Worm (Caenorhabditis elegans) whole organism, L2 larva: Measurements from ENCODE around the gene F39G3.5.

ENCODE experiments used
- aly-2 ChIP-seq: fragments of 150-350 bp; optimal IDR thresholded peaks from 2 replicates; lab custom pipeline; 2014; ENCODE audit warnings: missing biosample characterization, missing genetic modification characterization
- elt-3 ChIP-seq: sonication (generic microtip); optimal IDR thresholded peaks from 2 replicates; lab custom pipeline; 2017; ENCODE audit warnings: missing biosample characterization, missing genetic modification characterization
- nhr-237 ChIP-seq: fragments of 150-350 bp; optimal IDR thresholded peaks from 2 replicates; lab custom pipeline; 2014; ENCODE audit warnings: missing biosample characterization, missing genetic modification characterization
- nhr-25 ChIP-seq: fragments of 150-350 bp; sonication (generic microtip); optimal IDR thresholded peaks from 3 replicates; lab custom pipeline; 2014; ENCODE audit warnings: missing biosample characterization, missing genetic modification characterization
- unc-55 ChIP-seq: fragments of 150-350 bp; sonication (generic microtip); optimal IDR thresholded peaks from 3 replicates; lab custom pipeline; 2014; ENCODE audit warnings: missing biosample characterization, missing genetic modification reagents, missing genetic modification characterization
- unc-62 ChIP-seq: fragments of 150-350 bp; optimal IDR thresholded peaks from 2 replicates; lab custom pipeline; 2014; ENCODE audit warnings: missing biosample characterization, missing genetic modification reagents, missing genetic modification characterization

- TF ChIP-seq elt-3 (tag; lab: Kevin White, UChicago) (no peak), unc-62 (GFP tag; lab: Kevin White, UChicago) (no peak), nhr-237 (tag; lab: Kevin White, UChicago) (no peak), aly-2 (tag; lab: Kevin White, UChicago) (no peak), unc-55 (no peak), nhr-25 (tag; lab: Kevin White, UChicago) (no peak)
Observed at ce11 chrV:4733952-4734351, 11.5 kb downstream of the F39G3.5 start.
